Worm (Caenorhabditis elegans): ENCODE results near the gene F10E7.11.

ce11 chrII:7171305-7171998 lies 48.8 kb upstream of the F10E7.11 start, which contains the start of gene dyf-13:
- TF ChIP-seq lin-39 (tag; optimal IDR thresholded peaks at IDR 0.05) (no peak), lin-13 (GFP tag; optimal IDR thresholded peaks at IDR 0.05) (no peak), unc-62 (GFP tag; optimal IDR thresholded peaks at IDR 0.05) (no peak), nhr-77 (tag; optimal IDR thresholded peaks at IDR 0.05) (no peak), egl-27 (tag; optimal IDR thresholded peaks at IDR 0.05) (no peak), F13H6.1 (tag; optimal IDR thresholded peaks at IDR 0.05) (no peak), elt-3 (tag; optimal IDR thresholded peaks at IDR 0.05) (no peak), blmp-1 (tag; optimal IDR thresholded peaks at IDR 0.05; ENCODE audit: insufficient read depth) (no peak), unc-39 (tag; optimal IDR thresholded peaks at IDR 0.05) (no peak), ztf-11 (tag; optimal IDR thresholded peaks at IDR 0.05) (no peak), R02D3.7 (tag; optimal IDR thresholded peaks at IDR 0.05) (no peak), nhr-21 (tag; optimal IDR thresholded peaks at IDR 0.05) (no peak), nhr-12 (tag; optimal IDR thresholded peaks at IDR 0.05) (no peak), alr-1 (tag; optimal IDR thresholded peaks at IDR 0.05) (no peak)
